Fruit fly (Drosophila melanogaster): ENCODE measurements around the gene TotC.

The TotC gene

dm6 chr3R:20872688-20873087, at the start of gene TotC:
TotC (plus strand) TSS chr3R:20872988.
- TF ChIP-seq gl (tag; optimal IDR thresholded peaks at IDR 0.05) (no peak), CG10348 (GFP tag; IDR thresholded peaks at IDR 0.05) (no peak), CG8159 (tag; optimal IDR thresholded peaks at IDR 0.05) (no peak), CG12605 (GFP tag; IDR thresholded peaks at IDR 0.05) (no peak), CG17806 (tag; optimal IDR thresholded peaks at IDR 0.05) (no peak), Ets98B (GFP tag; IDR thresholded peaks at IDR 0.05) (no peak), rn (GFP tag; IDR thresholded peaks at IDR 0.05) (no peak), EcR (GFP tag; optimal IDR thresholded peaks at IDR 0.05) (no peak), CG9948 (tag; optimal IDR thresholded peaks at IDR 0.05) (no peak), Snoo (tag; optimal IDR thresholded peaks at IDR 0.05) (no peak), CG4496 (GFP tag; IDR thresholded peaks at IDR 0.05) (no peak), CG8301 (tag; optimal IDR thresholded peaks at IDR 0.05) (no peak)

DNA sequence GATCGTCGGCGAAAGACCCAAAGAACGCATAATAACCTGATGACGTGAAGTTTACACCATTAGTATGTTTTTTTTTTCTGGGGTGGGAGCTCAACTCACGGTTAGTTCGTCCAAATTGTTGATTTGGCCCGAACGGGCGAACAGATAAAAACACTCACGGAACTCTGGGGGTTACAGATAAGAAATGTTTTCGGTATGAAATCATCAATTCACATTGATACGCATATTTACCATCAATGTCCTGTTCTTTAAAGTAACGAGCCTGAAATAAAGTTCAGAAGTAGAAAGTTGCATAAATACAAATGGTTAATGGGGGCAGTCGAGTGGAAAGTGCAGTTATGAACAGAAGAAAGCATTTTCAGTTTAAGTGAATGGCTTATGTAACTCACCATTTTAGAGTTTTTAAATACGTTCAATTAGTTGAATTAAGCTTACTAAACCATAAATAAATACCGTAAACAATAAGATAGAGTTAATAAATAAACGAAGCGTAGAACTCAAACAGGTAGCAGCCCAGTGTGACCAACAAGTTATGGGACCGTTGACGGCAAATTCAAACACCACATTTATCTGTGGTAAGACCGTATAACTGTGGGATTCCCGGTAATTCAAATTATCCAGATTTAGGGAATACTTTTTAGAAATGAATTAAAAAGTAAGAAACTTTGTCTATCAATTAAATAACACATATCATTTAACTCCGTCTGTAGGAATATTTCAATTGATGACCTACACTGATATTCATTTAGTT, 48.9 kb upstream of the TotC start, which contains the start of gene CG17272:
Gene CG17272, minus strand, starts transcription at position 536 of the 751 bp plus-strand sequence.
- no peak for TF ChIP-seq CG15710 (tag; optimal IDR thresholded peaks at IDR 0.05)
- peak; percentile 65; the same call in 1 of the 2 replicates for TF ChIP-seq CG12605 (GFP tag; IDR thresholded peaks at IDR 0.05)

dm6 chr3R:20826929-20827328, 45.9 kb upstream of the TotC start:
- TF ChIP-seq Snoo (tag; optimal IDR thresholded peaks at IDR 0.05) = no peak
- no peak for TF ChIP-seq CG14655 (GFP tag; optimal IDR thresholded peaks at IDR 0.05)

- no peak for TF ChIP-seq Ets98B (GFP tag; IDR thresholded peaks at IDR 0.05)
- no peak for TF ChIP-seq CG9948 (tag; optimal IDR thresholded peaks at IDR 0.05)
- TF ChIP-seq Pif1B (GFP tag; optimal IDR thresholded peaks at IDR 0.05) = no peak
- no peak for TF ChIP-seq CG17806 (tag; optimal IDR thresholded peaks at IDR 0.05)
- TF ChIP-seq EcR (GFP tag; optimal IDR thresholded peaks at IDR 0.05) = peak; percentile 96
- no peak for TF ChIP-seq fd96Ca (GFP tag; IDR thresholded peaks at IDR 0.05)
- no peak for TF ChIP-seq CG15710 (tag; optimal IDR thresholded peaks at IDR 0.05)
- TF ChIP-seq CG10348 (GFP tag; IDR thresholded peaks at IDR 0.05) = no peak
- no peak for TF ChIP-seq rn (GFP tag; IDR thresholded peaks at IDR 0.05)
- TF ChIP-seq gl (tag; optimal IDR thresholded peaks at IDR 0.05) = no peak
- 0 out of 2 replicates have a peak, but pooled peaks have one; percentile 25 for TF ChIP-seq CG12605 (GFP tag; IDR thresholded peaks at IDR 0.05)
- TF ChIP-seq CG34367 (tag; optimal IDR thresholded peaks at IDR 0.05) = no peak
- TF ChIP-seq Pif1A (GFP tag; optimal IDR thresholded peaks at IDR 0.05) = no peak
- TF ChIP-seq CG13204 (GFP tag; optimal IDR thresholded peaks at IDR 0.05) = peak; percentile 81
- no peak for TF ChIP-seq CG32121 (GFP tag; IDR thresholded peaks at IDR 0.05)
- no peak for TF ChIP-seq Snoo (tag; optimal IDR thresholded peaks at IDR 0.05)
- TF ChIP-seq CG8159 (tag; optimal IDR thresholded peaks at IDR 0.05) = no peak
- TF ChIP-seq CG14655 (GFP tag; optimal IDR thresholded peaks at IDR 0.05) = no peak
- TF ChIP-seq D1 (tag; optimal IDR thresholded peaks at IDR 0.05) = no peak
Measured at dm6 chr3R:20828520-20829415, 44.0 kb upstream of the TotC start.

- no peak for TF ChIP-seq CG8301 (tag; optimal IDR thresholded peaks at IDR 0.05)
- 0 out of 2 replicates have a peak, but pooled peaks have one; percentile 30 for TF ChIP-seq CG32121 (GFP tag; IDR thresholded peaks at IDR 0.05)
- TF ChIP-seq CG8159 (tag; optimal IDR thresholded peaks at IDR 0.05) = no peak
- TF ChIP-seq Ets98B (GFP tag; IDR thresholded peaks at IDR 0.05) = peak; percentile 67
- peak; percentile 65 for TF ChIP-seq CG4496 (GFP tag; IDR thresholded peaks at IDR 0.05)
- TF ChIP-seq EcR (GFP tag; optimal IDR thresholded peaks at IDR 0.05) = peak; percentile 45
- no peak for TF ChIP-seq Pif1A (GFP tag; optimal IDR thresholded peaks at IDR 0.05)
- peak; percentile 8 for TF ChIP-seq Snoo (tag; optimal IDR thresholded peaks at IDR 0.05)
- TF ChIP-seq fd96Ca (GFP tag; IDR thresholded peaks at IDR 0.05) = peak; percentile 72; the same call in 2 of the 3 replicates
- no peak for TF ChIP-seq CG15710 (tag; optimal IDR thresholded peaks at IDR 0.05)
- no peak for TF ChIP-seq CG12605 (GFP tag; IDR thresholded peaks at IDR 0.05)
- no peak for TF ChIP-seq CG10348 (GFP tag; IDR thresholded peaks at IDR 0.05)
- TF ChIP-seq CG14655 (GFP tag; optimal IDR thresholded peaks at IDR 0.05) = no peak
- TF ChIP-seq CG34367 (tag; optimal IDR thresholded peaks at IDR 0.05) = no peak
- TF ChIP-seq Pif1B (GFP tag; optimal IDR thresholded peaks at IDR 0.05) = no peak
- peak; percentile 78 for TF ChIP-seq CG13204 (GFP tag; optimal IDR thresholded peaks at IDR 0.05)
- no peak for TF ChIP-seq D1 (tag; optimal IDR thresholded peaks at IDR 0.05)
- TF ChIP-seq CG9948 (tag; optimal IDR thresholded peaks at IDR 0.05) = no peak
- no peak for TF ChIP-seq rn (GFP tag; IDR thresholded peaks at IDR 0.05)
Measured at dm6 chr3R:20829416-20830131, 43.2 kb upstream of the TotC start.
